Fruit fly (Drosophila melanogaster) whole organism, embryonic: ENCODE results near the gene kel.
A peak's percentile ranks its signal among the peaks of the same experiment; 100 is the strongest.

ENCODE experiments used
- Adf1 ChIP-seq: fragments of 200-800 bp; sonication (Bioruptor generic); IDR thresholded peaks from 2 replicates; pipeline ENCODE4 v1.3.6; 2022; ENCODE audit warnings: missing biosample characterization, missing genetic modification characterization
- Blimp-1 ChIP-seq: fragments of 200-800 bp; sonication (Bioruptor generic); optimal IDR thresholded peaks from 3 replicates; lab custom pipeline; 2018; ENCODE audit warnings: missing biosample characterization, missing genetic modification characterization, mild to moderate bottlenecking, moderate library complexity, missing genetic modification reagents
- CG10321 ChIP-seq: fragments of 200-800 bp; sonication (Bioruptor generic); IDR thresholded peaks from 2 replicates; pipeline ENCODE4 v1.3.6; 2022; ENCODE audit warnings: missing biosample characterization, missing genetic modification characterization
- CG10543 ChIP-seq: fragments of 200-800 bp; sonication (Bioruptor generic); optimal IDR thresholded peaks from 3 replicates; lab custom pipeline; 2017; ENCODE audit warnings: missing biosample characterization, mild to moderate bottlenecking, missing genetic modification characterization, moderate library complexity
- CG11085 ChIP-seq: fragments of 200-800 bp; sonication (Bioruptor generic); IDR thresholded peaks from 2 replicates; pipeline ENCODE4 v1.3.6; 2022; ENCODE audit warnings: missing biosample characterization, missing genetic modification characterization
- CG12236 ChIP-seq: fragments of 200-800 bp; sonication (Bioruptor generic); optimal IDR thresholded peaks from 2 replicates; lab custom pipeline; 2016; ENCODE audit warnings: missing biosample characterization, missing genetic modification characterization
- CG14014 ChIP-seq: fragments of 200-800 bp; sonication (Bioruptor generic); IDR thresholded peaks from 2 replicates; pipeline ENCODE4 v1.3.6; 2022; ENCODE audit warnings: missing biosample characterization, missing genetic modification characterization
- CG16815 ChIP-seq: fragments of 200-800 bp; sonication (Bioruptor generic); optimal IDR thresholded peaks from 3 replicates; lab custom pipeline; 2017; ENCODE audit warnings: missing biosample characterization, mild to moderate bottlenecking, missing genetic modification characterization
- CG17328 ChIP-seq: fragments of 200-800 bp; sonication (Bioruptor generic); IDR thresholded peaks from 2 replicates; pipeline ENCODE4 v1.3.6; 2022; ENCODE audit warnings: missing biosample characterization, missing genetic modification characterization
- CG17385 ChIP-seq: fragments of 200-800 bp; sonication (Bioruptor generic); optimal IDR thresholded peaks from 3 replicates; lab custom pipeline; 2018; ENCODE audit warnings: missing biosample characterization, mild to moderate bottlenecking, missing genetic modification characterization
- CG7839 ChIP-seq: fragments of 200-800 bp; sonication (Bioruptor generic); optimal IDR thresholded peaks from 3 replicates; lab custom pipeline; 2018; ENCODE audit warnings: missing biosample characterization, mild to moderate bottlenecking, missing genetic modification characterization, moderate library complexity
- CG9215 ChIP-seq: fragments of 200-800 bp; sonication (Bioruptor generic); IDR thresholded peaks from 2 replicates; pipeline ENCODE4 v1.3.6; 2022; ENCODE audit warnings: missing biosample characterization, missing genetic modification characterization
- CG9932 ChIP-seq: fragments of 200-800 bp; sonication (Bioruptor generic); IDR thresholded peaks from 2 replicates; pipeline ENCODE4 v1.3.6; 2022; ENCODE audit warnings: missing biosample characterization, missing genetic modification characterization
- D ChIP-seq, 2 experiments: fragments of 200-800 bp in 1 of 2; fragments of >200 bp in 1 of 2; sonication (Bioruptor generic) in 1 of 2; optimal IDR thresholded peaks; 2 replicates in 1 of 2; 3 replicates in 1 of 2; lab custom pipeline; 2017; ENCODE audit warnings: mild to moderate bottlenecking in 1 of 2, missing biosample characterization in 1 of 2, missing genetic modification characterization in 1 of 2, missing genetic modification reagents in 1 of 2
- E2f1 ChIP-seq: fragments of 200-800 bp; sonication (Bioruptor generic); IDR thresholded peaks from 2 replicates; pipeline ENCODE4 v1.3.6; 2022; ENCODE audit warnings: missing biosample characterization, missing genetic modification characterization
- Gug ChIP-seq: fragments of 200-800 bp; sonication (Bioruptor generic); IDR thresholded peaks from 4 replicates; pipeline ENCODE4 v1.3.6; 2022; ENCODE audit warnings: missing biosample characterization, missing genetic modification characterization
- H15 ChIP-seq: fragments of 200-800 bp; sonication (Bioruptor generic); IDR thresholded peaks from 3 replicates; pipeline ENCODE4 v1.3.6; 2022; ENCODE audit warnings: missing biosample characterization, missing genetic modification characterization
- H2.0 ChIP-seq: fragments of 200-800 bp; sonication (Bioruptor generic); IDR thresholded peaks from 2 replicates; pipeline ENCODE4 v1.3.6; 2022; ENCODE audit warnings: missing biosample characterization, missing genetic modification characterization
- HLH3B ChIP-seq: fragments of 200-800 bp; sonication (Bioruptor generic); IDR thresholded peaks from 2 replicates; pipeline ENCODE4 v1.3.6; 2022; ENCODE audit warnings: missing biosample characterization, missing genetic modification characterization
- Hand ChIP-seq: fragments of 200-800 bp; sonication (Bioruptor generic); optimal IDR thresholded peaks from 2 replicates; lab custom pipeline; 2017; ENCODE audit warnings: mild to moderate bottlenecking, missing biosample characterization, missing genetic modification reagents, missing genetic modification characterization
- Oaz ChIP-seq: fragments of 200-800 bp; sonication (Bioruptor generic); IDR thresholded peaks from 2 replicates; pipeline ENCODE4 v1.3.6; 2022; ENCODE audit warnings: missing biosample characterization, missing genetic modification characterization
- PHDP ChIP-seq: fragments of 200-800 bp; sonication (Bioruptor generic); optimal IDR thresholded peaks from 3 replicates; lab custom pipeline; 2018; ENCODE audit warnings: missing biosample characterization, mild to moderate bottlenecking, missing genetic modification characterization, moderate library complexity
- Sox100B ChIP-seq: fragments of 200-800 bp; sonication (Bioruptor generic); optimal IDR thresholded peaks from 3 replicates; lab custom pipeline; 2018; ENCODE audit warnings: missing biosample characterization, mild to moderate bottlenecking, missing genetic modification characterization
- az2 ChIP-seq: fragments of 200-800 bp; sonication (Bioruptor generic); optimal IDR thresholded peaks from 3 replicates; lab custom pipeline; 2016; ENCODE audit warnings: missing biosample characterization, missing genetic modification characterization
- cad ChIP-seq: fragments of >200 bp; optimal IDR thresholded peaks from 2 replicates; lab custom pipeline; 2017; ENCODE audit warnings: missing biosample characterization, missing genetic modification characterization
- chinmo ChIP-seq: fragments of 200-800 bp; sonication (Bioruptor generic); IDR thresholded peaks from 4 replicates; pipeline ENCODE4 v1.3.6; 2022; ENCODE audit warnings: missing biosample characterization, missing genetic modification characterization; ENCODE audit not compliant: partially characterized antibody
- chn ChIP-seq: fragments of 200-800 bp; sonication (Bioruptor generic); optimal IDR thresholded peaks from 2 replicates; lab custom pipeline; 2016; ENCODE audit warnings: missing biosample characterization, missing genetic modification characterization
- dimm ChIP-seq: fragments of 200-800 bp; sonication (Bioruptor generic); IDR thresholded peaks from 2 replicates; pipeline ENCODE4 v1.3.6; 2022; ENCODE audit warnings: missing biosample characterization, missing genetic modification characterization
- dmrt11E ChIP-seq: fragments of 200-800 bp; sonication (Bioruptor generic); optimal IDR thresholded peaks from 3 replicates; lab custom pipeline; 2018; ENCODE audit warnings: missing biosample characterization, mild to moderate bottlenecking, missing genetic modification characterization, moderate library complexity
- jumu ChIP-seq: fragments of 200-800 bp; sonication (Bioruptor generic); optimal IDR thresholded peaks from 3 replicates; lab custom pipeline; 2016; ENCODE audit warnings: missing biosample characterization, missing genetic modification characterization
- lbe ChIP-seq: fragments of 200-800 bp; sonication (Bioruptor generic); optimal IDR thresholded peaks from 2 replicates; lab custom pipeline; 2016; ENCODE audit warnings: missing biosample characterization, mild to moderate bottlenecking, missing genetic modification characterization
- ranshi ChIP-seq: fragments of 200-800 bp; sonication (Bioruptor generic); IDR thresholded peaks from 2 replicates; pipeline ENCODE4 v1.3.6; 2022; ENCODE audit warnings: missing biosample characterization, missing genetic modification characterization
- sens ChIP-seq: fragments of 200-800 bp; sonication (Bioruptor generic); peaks from one replicate; lab custom pipeline; 2016; ENCODE audit warnings: missing biosample characterization, missing genetic modification characterization
- slbo ChIP-seq: fragments of 200-800 bp; sonication (Bioruptor generic); IDR thresholded peaks from 2 replicates; pipeline ENCODE4 v1.3.6; 2022; ENCODE audit warnings: missing biosample characterization, missing genetic modification characterization
- sqz ChIP-seq: fragments of 200-800 bp; sonication (Bioruptor generic); optimal IDR thresholded peaks from 3 replicates; lab custom pipeline; 2018; ENCODE audit warnings: missing biosample characterization, mild to moderate bottlenecking, missing genetic modification characterization
- z ChIP-seq: fragments of 200-800 bp; sonication (Bioruptor generic); IDR thresholded peaks from 3 replicates; pipeline ENCODE4 v1.3.6; 2022; ENCODE audit warnings: missing biosample characterization, missing genetic modification characterization
- zen ChIP-seq: fragments of 200-800 bp; sonication (Bioruptor generic); optimal IDR thresholded peaks from 3 replicates; lab custom pipeline; 2018; ENCODE audit warnings: missing biosample characterization, mild to moderate bottlenecking, missing genetic modification characterization, moderate library complexity

Gene kel

dm6 chr2L:18150393-18151133, 12.7 kb upstream of the kel start (continued):
- TF ChIP-seq chn (GFP tag; lab: Kevin White, UChicago) (peak; percentile 55), CG16815 (peak; percentile 42), CG17328 (GFP tag; lab: Robert Waterston, UW) (peak; percentile 53; the same call in 1 of the 2 replicates), E2f1 (GFP tag; lab: Robert Waterston, UW) (0 out of 2 replicates have a peak, but pooled peaks have one; percentile 53), H15 (GFP tag; lab: Robert Waterston, UW) (peak; percentile 61; the same call in 1 of the 3 replicates), CG17385 (GFP tag; lab: Kevin White, UChicago) (peak; percentile 0), CG9932 (GFP tag; lab: Robert Waterston, UW) (peak; percentile 79), Hand (no peak), slbo (GFP tag; lab: Robert Waterston, UW) (peak; percentile 78), CG10543 (GFP tag; lab: Kevin White, UChicago) (peak; percentile 43), dmrt11E (tag; lab: Kevin White, UChicago) (peak; percentile 2), Sox100B (GFP tag; lab: Kevin White, UChicago) (peak; percentile 55), Adf1 (GFP tag; lab: Robert Waterston, UW) (peak; percentile 45; the same call in 1 of the 2 replicates), PHDP (tag; lab: Kevin White, UChicago) (peak; percentile 11), H2.0 (peak; percentile 65; the same call in 1 of the 2 replicates), dimm (no peak), az2 (GFP tag; lab: Kevin White, UChicago) (peak; percentile 37), HLH3B (GFP tag; lab: Robert Waterston, UW) (peak; percentile 57), chinmo (GFP tag; lab: Robert Waterston, UW) (peak; percentile 83; the same call in 2 of the 4 replicates), Blimp-1 (GFP tag; lab: Kevin White, UChicago) (no peak), CG7839 (tag; lab: Kevin White, UChicago) (peak; percentile 39), jumu (peak; percentile 20), Oaz (GFP tag; lab: Robert Waterston, UW) (no peak), Gug (GFP tag; lab: Robert Waterston, UW) (peak; percentile 79; the same call in 3 of the 4 replicates), CG9215 (peak; percentile 41), CG14014 (0 out of 2 replicates have a peak, but pooled peaks have one; percentile 49), ranshi (GFP tag; lab: Robert Waterston, UW) (peak; percentile 51; the same call in 1 of the 2 replicates), CG11085 (peak; percentile 53; the same call in 1 of the 2 replicates)

- no peak for TF ChIP-seq CG12236 (GFP tag; lab: Kevin White, UChicago)
- TF ChIP-seq sqz (GFP tag; lab: Kevin White, UChicago): peak; percentile 64
- TF ChIP-seq z: peak; percentile 85
- TF ChIP-seq CG10321 (GFP tag; lab: Robert Waterston, UW): peak; percentile 64
- peak; percentile 67 for TF ChIP-seq D (optimal IDR thresholded peaks at IDR 0.05; lab: Kevin White, UChicago)
- TF ChIP-seq D (GFP tag; optimal IDR thresholded peaks at IDR 0.05; lab: Kevin White, UChicago): no peak
- TF ChIP-seq sens (GFP tag; lab: Kevin White, UChicago): peak; percentile 77
- peak; percentile 48 for TF ChIP-seq zen (tag; lab: Kevin White, UChicago)
- peak; percentile 8 for TF ChIP-seq cad (GFP tag; lab: Kevin White, UChicago)
- TF ChIP-seq lbe: no peak
Observed at dm6 chr2L:18149903-18150302, 12.0 kb upstream of the kel start.
